Worm (Caenorhabditis elegans) whole organism, L4 larva: ENCODE data around the gene C16A11.5.
A peak's percentile ranks its signal among the peaks of the same experiment; 100 is the strongest.

ENCODE experiments used
- aha-1 ChIP-seq: fragments of 150-350 bp; peaks from one replicate; lab custom pipeline; 2014; ENCODE audit warnings: missing biosample characterization, missing genetic modification characterization
- nhr-111 ChIP-seq: fragments of 200-800 bp; sonication (Bioruptor generic); optimal IDR thresholded peaks from 2 replicates; lab custom pipeline; 2018; ENCODE audit warnings: mild to moderate bottlenecking, missing genetic modification characterization, missing compliant biosample characterization
- nhr-237 ChIP-seq: sonication (generic microtip); optimal IDR thresholded peaks from 2 replicates; lab custom pipeline; 2017; ENCODE audit warnings: missing biosample characterization, missing genetic modification characterization
- nhr-25 ChIP-seq: sonication (generic microtip); optimal IDR thresholded peaks from 2 replicates; lab custom pipeline; 2017; ENCODE audit warnings: missing genetic modification characterization, mild to moderate bottlenecking, missing compliant biosample characterization, antibody characterized with exemption, moderate library complexity, borderline replicate concordance; ENCODE audit not compliant: insufficient read depth
- unc-62 ChIP-seq, 3 experiments: fragments of 150-350 bp in 1 of 3; sonication (generic microtip); optimal IDR thresholded peaks in 2 of 3; peaks in 1 of 3; 1 replicate in 1 of 3; 2 replicates in 2 of 3; lab custom pipeline; 2014 to 2017; ENCODE audit warnings: missing biosample characterization in 3 of 3, missing genetic modification characterization in 3 of 3, missing genetic modification reagents in 3 of 3, missing genotype in 1 of 3

C16A11.5 gene

ce11 chrII:4267711-4268110, 44.6 kb downstream of the C16A11.5 start:
- peak; percentile 98 for TF ChIP-seq aha-1
- no peak for TF ChIP-seq nhr-237 (tag; lab: Kevin White, UChicago)
- TF ChIP-seq, all 104 proteins: peak for 1

ce11 chrII:4275637-4276252, 52.6 kb downstream of the C16A11.5 start, which contains the start of gene npr-42:
npr-42 (plus strand) TSS chrII:4276202.
- TF ChIP-seq nhr-111 (no peak), nhr-25 (tag; lab: Kevin White, UChicago) (no peak), aha-1 (peak; percentile 86), unc-62 (GFP tag; optimal IDR thresholded peaks at IDR 0.05 in 1 of 2; lab: Kevin White, UChicago) (peak in 1 of 2 experiments; percentile 91), unc-62 (tag; optimal IDR thresholded peaks at IDR 0.05; lab: Kevin White, UChicago) (no peak)
